Fruit fly (Drosophila melanogaster) whole organism, adult: ENCODE results near the gene CG10555.

ENCODE experiments used
- CG11617 ChIP-seq: fragments of 200-800 bp; sonication (Bioruptor generic); optimal IDR thresholded peaks from 2 replicates; lab custom pipeline; 2017; ENCODE audit warnings: mild to moderate bottlenecking, missing biosample characterization, missing genetic modification reagents, missing genetic modification characterization
- CG12768 ChIP-seq: fragments of 200-800 bp; sonication (Bioruptor generic); optimal IDR thresholded peaks from 2 replicates; lab custom pipeline; 2017; ENCODE audit warnings: missing biosample characterization, missing genetic modification characterization, mild to moderate bottlenecking, moderate library complexity, missing genetic modification reagents
- CG14711 ChIP-seq: fragments of 200-800 bp; sonication (Bioruptor generic); optimal IDR thresholded peaks from 2 replicates; lab custom pipeline; 2018; ENCODE audit warnings: missing biosample characterization, mild to moderate bottlenecking, missing genetic modification characterization, moderate library complexity
- CG1620 ChIP-seq: fragments of 200-800 bp; sonication (Bioruptor generic); optimal IDR thresholded peaks from 2 replicates; lab custom pipeline; 2016; ENCODE audit warnings: missing biosample characterization, missing genetic modification characterization
- CG33017 ChIP-seq: fragments of 200-800 bp; sonication (Bioruptor generic); optimal IDR thresholded peaks from 2 replicates; lab custom pipeline; 2018; ENCODE audit warnings: missing biosample characterization, mild to moderate bottlenecking, missing genetic modification characterization, moderate library complexity
- CG5204 ChIP-seq: fragments of 200-800 bp; sonication (Bioruptor generic); optimal IDR thresholded peaks from 2 replicates; lab custom pipeline; 2016; ENCODE audit warnings: missing biosample characterization, missing genetic modification characterization
- CG7045 ChIP-seq: fragments of 200-800 bp; sonication (Bioruptor generic); optimal IDR thresholded peaks from 2 replicates; lab custom pipeline; 2017; ENCODE audit warnings: missing biosample characterization, mild to moderate bottlenecking, missing genetic modification characterization
- CG7101 ChIP-seq: fragments of 200-800 bp; sonication (Bioruptor generic); optimal IDR thresholded peaks from 2 replicates; lab custom pipeline; 2018; ENCODE audit warnings: missing biosample characterization, mild to moderate bottlenecking, missing genetic modification characterization, moderate library complexity
- Clk ChIP-seq: fragments of 200-800 bp; sonication (Bioruptor generic); optimal IDR thresholded peaks from 2 replicates; lab custom pipeline; 2017; ENCODE audit warnings: missing biosample characterization, missing genetic modification characterization
- Crg-1 ChIP-seq: fragments of 200-800 bp; sonication (Bioruptor generic); optimal IDR thresholded peaks from 2 replicates; lab custom pipeline; 2016; ENCODE audit warnings: missing biosample characterization, missing genetic modification characterization
- Hr96 ChIP-seq: fragments of 200-800 bp; sonication (Bioruptor generic); optimal IDR thresholded peaks from 2 replicates; lab custom pipeline; 2016; ENCODE audit warnings: missing biosample characterization, missing genetic modification characterization
- Mnt ChIP-seq: fragments of 200-800 bp; sonication (Bioruptor generic); optimal IDR thresholded peaks from 2 replicates; lab custom pipeline; 2016; ENCODE audit warnings: missing biosample characterization, mild to moderate bottlenecking, missing genetic modification characterization
- bab1 ChIP-seq: fragments of 200-800 bp; sonication (Bioruptor generic); optimal IDR thresholded peaks from 3 replicates; lab custom pipeline; 2019; ENCODE audit warnings: missing biosample characterization, mild to moderate bottlenecking, missing genetic modification characterization, moderate library complexity
- cic ChIP-seq: fragments of 200-800 bp; sonication (Bioruptor generic); optimal IDR thresholded peaks from 2 replicates; lab custom pipeline; 2017; ENCODE audit warnings: missing biosample characterization, mild to moderate bottlenecking, missing genetic modification characterization, moderate library complexity
- cnc ChIP-seq, 2 experiments: fragments of >200 bp; optimal IDR thresholded peaks; 2 replicates each; lab custom pipeline; 2017
- kay ChIP-seq: fragments of 200-800 bp; sonication (Bioruptor generic); peaks from one replicate; lab custom pipeline; 2016; ENCODE audit warnings: missing biosample characterization, missing genetic modification characterization, borderline replicate concordance
- ovo ChIP-seq: fragments of 200-800 bp; sonication (Bioruptor generic); optimal IDR thresholded peaks from 2 replicates; lab custom pipeline; 2016; ENCODE audit warnings: missing biosample characterization, missing genetic modification characterization
- pad ChIP-seq: fragments of 200-800 bp; sonication (Bioruptor generic); optimal IDR thresholded peaks from 3 replicates; lab custom pipeline; 2017; ENCODE audit warnings: missing biosample characterization, missing genetic modification characterization, mild to moderate bottlenecking, moderate library complexity, missing genetic modification reagents
- tj ChIP-seq: fragments of 200-800 bp; sonication (Bioruptor generic); optimal IDR thresholded peaks from 3 replicates; lab custom pipeline; 2017; ENCODE audit warnings: missing biosample characterization, mild to moderate bottlenecking, missing genetic modification characterization, moderate library complexity
- toe ChIP-seq: fragments of 200-800 bp; sonication (Bioruptor generic); optimal IDR thresholded peaks from 2 replicates; lab custom pipeline; 2016; ENCODE audit warnings: missing biosample characterization, missing genetic modification characterization

CG10555 gene

dm6 chrX:8410349-8411240 lies 11.9 kb downstream of the CG10555 start:
- TF ChIP-seq Clk (GFP tag; lab: Kevin White, UChicago) (no peak), CG33017 (tag; lab: Kevin White, UChicago) (no peak), Hr96 (peak; percentile 29), kay (GFP tag; lab: Kevin White, UChicago) (peak; percentile 97), pad (no peak), Crg-1 (GFP tag; lab: Kevin White, UChicago) (no peak), tj (GFP tag; lab: Kevin White, UChicago) (no peak), CG1620 (GFP tag; lab: Kevin White, UChicago) (no peak), Mnt (GFP tag; lab: Kevin White, UChicago) (no peak), cnc (optimal IDR thresholded peaks at IDR 0.05; lab: Kevin White, UChicago) (no peak), ovo (GFP tag; lab: Kevin White, UChicago) (no peak), CG5204 (no peak), bab1 (peak; percentile 65)

dm6 chrX:8411532-8411960 lies 12.8 kb downstream of the CG10555 start, which contains the start of gene lawc:
TSS of gene lawc (minus strand) at chrX:8411658.
- TF ChIP-seq CG5204 (no peak), pad (peak; percentile 66), CG14711 (tag; lab: Kevin White, UChicago) (peak; percentile 54), cnc (optimal IDR thresholded peaks at IDR 0.05; lab: Kevin White, UChicago) (no peak), CG12768 (GFP tag; lab: Kevin White, UChicago) (peak; percentile 63), Hr96 (peak; percentile 76), Clk (GFP tag; lab: Kevin White, UChicago) (peak; percentile 79), CG7101 (tag; lab: Kevin White, UChicago) (peak; percentile 76), CG1620 (GFP tag; lab: Kevin White, UChicago) (peak; percentile 56), Mnt (GFP tag; lab: Kevin White, UChicago) (peak; percentile 71), Crg-1 (GFP tag; lab: Kevin White, UChicago) (no peak), CG7045 (GFP tag; lab: Kevin White, UChicago) (peak; percentile 15), CG33017 (tag; lab: Kevin White, UChicago) (peak; percentile 75), toe (GFP tag; lab: Kevin White, UChicago) (peak; percentile 36), bab1 (peak; percentile 98), CG11617 (GFP tag; lab: Kevin White, UChicago) (peak; percentile 74), kay (GFP tag; lab: Kevin White, UChicago) (peak; percentile 98), ovo (GFP tag; lab: Kevin White, UChicago) (peak; percentile 62), cic (GFP tag; lab: Kevin White, UChicago) (peak; percentile 88), tj (GFP tag; lab: Kevin White, UChicago) (peak; percentile 78)

dm6 chrX:8412197-8413160 lies 13.7 kb downstream of the CG10555 start:
- TF ChIP-seq CG1620 (GFP tag; lab: Kevin White, UChicago) (peak; percentile 41), CG12768 (GFP tag; lab: Kevin White, UChicago) (peak; percentile 6), pad (peak; percentile 40), CG33017 (tag; lab: Kevin White, UChicago) (peak; percentile 7), CG11617 (GFP tag; lab: Kevin White, UChicago) (no peak), cic (GFP tag; lab: Kevin White, UChicago) (peak; percentile 74), CG7101 (tag; lab: Kevin White, UChicago) (peak; percentile 15), Clk (GFP tag; lab: Kevin White, UChicago) (no peak), CG14711 (tag; lab: Kevin White, UChicago) (no peak), Crg-1 (GFP tag; lab: Kevin White, UChicago) (no peak), kay (GFP tag; lab: Kevin White, UChicago) (peak; percentile 98), toe (GFP tag; lab: Kevin White, UChicago) (no peak), CG7045 (GFP tag; lab: Kevin White, UChicago) (no peak), ovo (GFP tag; lab: Kevin White, UChicago) (peak; percentile 48), Hr96 (no peak), cnc (optimal IDR thresholded peaks at IDR 0.05; lab: Kevin White, UChicago) (no peak), tj (GFP tag; lab: Kevin White, UChicago) (peak; percentile 79), CG5204 (no peak), bab1 (peak; percentile 57), Mnt (GFP tag; lab: Kevin White, UChicago) (peak; percentile 64)

- peak; percentile 93 for TF ChIP-seq tj (GFP tag; lab: Kevin White, UChicago)
- TF ChIP-seq CG5204: no peak
- peak; percentile 13 for TF ChIP-seq bab1
- no peak for TF ChIP-seq CG7101 (tag; lab: Kevin White, UChicago)
- TF ChIP-seq ovo (GFP tag; lab: Kevin White, UChicago): no peak
- no peak for TF ChIP-seq CG14711 (tag; lab: Kevin White, UChicago)
- TF ChIP-seq kay (GFP tag; lab: Kevin White, UChicago): peak; percentile 34
- TF ChIP-seq Hr96: no peak
- TF ChIP-seq Crg-1 (GFP tag; lab: Kevin White, UChicago): no peak
- TF ChIP-seq Clk (GFP tag; lab: Kevin White, UChicago): no peak
- no peak for TF ChIP-seq cic (GFP tag; lab: Kevin White, UChicago)
Measured at dm6 chrX:8413513-8414113, 14.9 kb downstream of the CG10555 start.
